Fruit fly (Drosophila melanogaster) whole organism, pupa: Measurements from ENCODE around the gene CG6178.

Experiments used
- CG12605 ChIP-seq: fragments of 200-800 bp; sonication (Bioruptor generic); IDR thresholded peaks from 2 replicates; pipeline ENCODE4 v1.3.6; 2022; ENCODE audit warnings: missing biosample characterization, missing genetic modification characterization
- CG13204 ChIP-seq: fragments of 200-800 bp; sonication (Bioruptor generic); optimal IDR thresholded peaks from 2 replicates; lab custom pipeline; 2018; ENCODE audit warnings: missing biosample characterization, mild to moderate bottlenecking, missing genetic modification characterization, moderate library complexity
- CG15710 ChIP-seq: fragments of 200-800 bp; sonication (Bioruptor generic); optimal IDR thresholded peaks from 2 replicates; lab custom pipeline; 2018; ENCODE audit warnings: missing biosample characterization, mild to moderate bottlenecking, missing genetic modification characterization, moderate library complexity
- CG32121 ChIP-seq: fragments of 200-800 bp; sonication (Bioruptor generic); IDR thresholded peaks from 2 replicates; pipeline ENCODE4 v1.3.6; 2022; ENCODE audit warnings: missing biosample characterization, missing genetic modification characterization
- Ets98B ChIP-seq: fragments of 200-800 bp; sonication (Bioruptor generic); IDR thresholded peaks from 2 replicates; pipeline ENCODE4 v1.3.6; 2022; ENCODE audit warnings: missing biosample characterization, missing genetic modification characterization
- Pif1A ChIP-seq: fragments of 200-800 bp; sonication (Bioruptor generic); optimal IDR thresholded peaks from 3 replicates; lab custom pipeline; 2016; ENCODE audit warnings: missing biosample characterization, missing genetic modification characterization
- Pif1B ChIP-seq: fragments of 200-800 bp; sonication (Bioruptor generic); optimal IDR thresholded peaks from 3 replicates; lab custom pipeline; 2016; ENCODE audit warnings: missing biosample characterization, missing genetic modification characterization
- fd96Ca ChIP-seq: fragments of 200-800 bp; sonication (Bioruptor generic); IDR thresholded peaks from 3 replicates; pipeline ENCODE4 v1.3.6; 2022; ENCODE audit warnings: missing biosample characterization, missing genetic modification characterization

dm6 chr3R:24116972-24117371 is 35.2 kb upstream of the CG6178 start:
- peak; percentile 1 for TF ChIP-seq CG13204 (GFP tag; lab: Kevin White, UChicago)
- TF ChIP-seq CG15710 (tag; lab: Kevin White, UChicago), result no peak
- TF ChIP-seq Ets98B (GFP tag; lab: Robert Waterston, UW), result no peak; the same call in 1 of the 2 replicates
- TF ChIP-seq CG12605 (GFP tag; lab: Robert Waterston, UW), result peak; percentile 55
- TF ChIP-seq CG32121 (GFP tag; lab: Robert Waterston, UW), result peak; percentile 5; the same call in 1 of the 2 replicates
- no peak for TF ChIP-seq Pif1A (GFP tag; lab: Kevin White, UChicago)
- 0 out of 3 replicates have a peak, but pooled peaks have one; percentile 6 for TF ChIP-seq fd96Ca (GFP tag; lab: Robert Waterston, UW)
- no peak for TF ChIP-seq Pif1B (GFP tag; lab: Kevin White, UChicago)
